Worm (Caenorhabditis elegans) whole organism, late embryonic: ENCODE measurements around the gene cyp-29A4.

ENCODE experiments used
- dmd-4 ChIP-seq: sonication (generic microtip); optimal IDR thresholded peaks from 2 replicates; lab custom pipeline; 2016; ENCODE audit warnings: borderline replicate concordance, missing genetic modification characterization, missing compliant biosample characterization
- npax-4 ChIP-seq: sonication (generic microtip); optimal IDR thresholded peaks from 2 replicates; lab custom pipeline; 2016; ENCODE audit warnings: missing genetic modification characterization, missing compliant biosample characterization
- unc-3 ChIP-seq, 2 experiments: fragments of 200-800 bp in 1 of 2; sonication (Bioruptor generic) in 1 of 2; sonication (generic microtip) in 1 of 2; conservative IDR thresholded peaks in 1 of 2; optimal IDR thresholded peaks in 1 of 2; 2 replicates each; pipeline versions ENCODE4 v1.3.6 to Lab custom; 2016 to 2022; ENCODE audit warnings: missing compliant biosample characterization in 2 of 2, missing genetic modification characterization in 2 of 2, missing genetic modification reagents in 1 of 2

ce11 chrV:9633313-9633712 lies 21.2 kb upstream of the cyp-29A4 start, which contains the start of gene col-147:
- TF ChIP-seq unc-3 (GFP tag; conservative IDR thresholded peaks at IDR 0.05; lab: Robert Waterston, UW) (no peak), unc-3 (tag; optimal IDR thresholded peaks at IDR 0.05; lab: Kevin White, UChicago) (no peak), npax-4 (tag; lab: Kevin White, UChicago) (no peak), dmd-4 (tag; lab: Kevin White, UChicago) (no peak)
